Fruit fly (Drosophila melanogaster) whole organism, prepupa: ENCODE measurements around the gene Ripalpha.

Experiments used
- Blimp-1 ChIP-seq: fragments of 200-800 bp; sonication (Bioruptor generic); optimal IDR thresholded peaks from 3 replicates; lab custom pipeline; 2017; ENCODE audit warnings: missing biosample characterization, missing genetic modification characterization, mild to moderate bottlenecking, moderate library complexity, missing genetic modification reagents
- CG4318 ChIP-seq: fragments of 200-800 bp; sonication (Bioruptor generic); optimal IDR thresholded peaks from 3 replicates; lab custom pipeline; 2017; ENCODE audit warnings: missing biosample characterization, mild to moderate bottlenecking, missing genetic modification characterization
- CG6163 ChIP-seq: fragments of 200-800 bp; sonication (Bioruptor generic); IDR thresholded peaks from 3 replicates; pipeline ENCODE4 v1.3.6; 2022; ENCODE audit warnings: missing biosample characterization, missing genetic modification characterization
- CG6276 ChIP-seq: fragments of 200-800 bp; sonication (Bioruptor generic); optimal IDR thresholded peaks from 2 replicates; lab custom pipeline; 2017; ENCODE audit warnings: missing biosample characterization, mild to moderate bottlenecking, missing genetic modification characterization
- CG6854 ChIP-seq: fragments of 200-800 bp; sonication (Bioruptor generic); optimal IDR thresholded peaks from 2 replicates; lab custom pipeline; 2017; ENCODE audit warnings: missing biosample characterization, mild to moderate bottlenecking, missing genetic modification characterization
- CG9139 ChIP-seq: fragments of 200-800 bp; sonication (Bioruptor generic); optimal IDR thresholded peaks from 3 replicates; lab custom pipeline; 2017; ENCODE audit warnings: missing biosample characterization, mild to moderate bottlenecking, missing genetic modification characterization
- Eip75B ChIP-seq: fragments of 200-800 bp; sonication (Bioruptor generic); optimal IDR thresholded peaks from 3 replicates; lab custom pipeline; 2016; ENCODE audit warnings: missing biosample characterization, missing genetic modification characterization
- Eip78C ChIP-seq: fragments of 200-800 bp; sonication (Bioruptor generic); peaks from one replicate; lab custom pipeline; 2016; ENCODE audit warnings: missing biosample characterization, missing genetic modification characterization
- Hr4 ChIP-seq: fragments of 200-800 bp; sonication (Bioruptor generic); optimal IDR thresholded peaks from 3 replicates; lab custom pipeline; 2016; ENCODE audit warnings: missing biosample characterization, missing genetic modification characterization
- Lpt ChIP-seq: fragments of 200-800 bp; sonication (Bioruptor generic); optimal IDR thresholded peaks from 3 replicates; lab custom pipeline; 2016; ENCODE audit warnings: missing biosample characterization, missing genetic modification characterization
- Met ChIP-seq: fragments of 200-800 bp; sonication (Bioruptor generic); optimal IDR thresholded peaks from 3 replicates; lab custom pipeline; 2016; ENCODE audit warnings: missing biosample characterization, missing genetic modification characterization
- Sox14 ChIP-seq: fragments of 200-800 bp; sonication (Bioruptor generic); optimal IDR thresholded peaks from 3 replicates; lab custom pipeline; 2016; ENCODE audit warnings: missing biosample characterization, missing genetic modification characterization
- cyc ChIP-seq: fragments of 200-800 bp; sonication (Bioruptor generic); optimal IDR thresholded peaks from 3 replicates; lab custom pipeline; 2016; ENCODE audit warnings: missing biosample characterization, missing genetic modification characterization
- dac ChIP-seq: fragments of 200-800 bp; sonication (Bioruptor generic); optimal IDR thresholded peaks from 2 replicates; lab custom pipeline; 2017; ENCODE audit warnings: missing biosample characterization, mild to moderate bottlenecking, missing genetic modification characterization

dm6 chr2L:10232152-10232816 lies 31.5 kb upstream of the Ripalpha start, which contains the start of gene eEF1delta:
- TF ChIP-seq CG4318 (GFP tag; lab: Kevin White, UChicago) (no peak), CG6163 (GFP tag; lab: Robert Waterston, UW) (no peak), cyc (GFP tag; lab: Kevin White, UChicago) (no peak), Met (no peak), Blimp-1 (GFP tag; lab: Kevin White, UChicago) (no peak), CG6854 (GFP tag; lab: Kevin White, UChicago) (no peak), CG6276 (GFP tag; lab: Kevin White, UChicago) (no peak), Sox14 (GFP tag; lab: Kevin White, UChicago) (no peak), dac (no peak), Lpt (no peak), Eip75B (no peak), Hr4 (GFP tag; lab: Kevin White, UChicago) (no peak), Eip78C (GFP tag; lab: Kevin White, UChicago) (no peak), CG9139 (no peak)
